5 worm cellular contexts compared by ENCODE assay signal in genomic region chrIV:12991629-12992028, ce11.
TF ChIP-seq lines count a peak whose summit lies in the region.

Gene K10D11.5 (minus strand): TSS chrIV:12991843.

TF ChIP-seq in whole organism, L1 larva, 84 proteins besides CTCF, POLR2A, EP300 and RAD21:
- no peak for TF ChIP-seq lin-15B (tag; optimal IDR thresholded peaks at IDR 0.05; lab: Kevin White, UChicago)
- TF ChIP-seq snu-23 (GFP tag; optimal IDR thresholded peaks at IDR 0.05; lab: Kevin White, UChicago) = no peak
- TF ChIP-seq elt-2 (tag; optimal IDR thresholded peaks at IDR 0.05; lab: Kevin White, UChicago) = peak; percentile 45
TF ChIP-seq in whole organism, L1 larva: peak in this region for 1.

TF ChIP-seq in whole organism, L2 larva, 48 proteins besides CTCF, POLR2A, EP300 and RAD21:
- peak; percentile 94 for TF ChIP-seq fos-1 (tag; optimal IDR thresholded peaks at IDR 0.05; lab: Kevin White, UChicago)
- TF ChIP-seq ztf-4 (tag; optimal IDR thresholded peaks at IDR 0.05; lab: Kevin White, UChicago) = no peak

TF ChIP-seq in whole organism, L3 larva, 47 proteins besides CTCF, POLR2A, EP300 and RAD21:
- TF ChIP-seq pqm-1 (tag; optimal IDR thresholded peaks at IDR 0.05; lab: Kevin White, UChicago) (peak; percentile 93), aly-2 (tag; optimal IDR thresholded peaks at IDR 0.05; lab: Kevin White, UChicago) (no peak), elt-2 (tag; optimal IDR thresholded peaks at IDR 0.05; lab: Kevin White, UChicago) (peak; percentile 68)

TF ChIP-seq in whole organism, L4 larva, 104 proteins besides CTCF, POLR2A, EP300 and RAD21:
- TF ChIP-seq Y75B8A.6 (GFP tag; IDR thresholded peaks at IDR 0.05; lab: Robert Waterston, UW) = no peak
- no peak for TF ChIP-seq F37D6.2 (tag; optimal IDR thresholded peaks at IDR 0.05; lab: Kevin White, UChicago)
- TF ChIP-seq daf-16 (GFP tag; optimal IDR thresholded peaks at IDR 0.05; lab: Kevin White, UChicago) = no peak
- TF ChIP-seq daf-16 (tag; optimal IDR thresholded peaks at IDR 0.05; lab: Kevin White, UChicago) = peak; percentile 63
- no peak for TF ChIP-seq ZK337.2 (GFP tag; IDR thresholded peaks at IDR 0.05; lab: Robert Waterston, UW)
- peak; percentile 44 for TF ChIP-seq hlh-11 (tag; optimal IDR thresholded peaks at IDR 0.05; lab: Kevin White, UChicago)
- TF ChIP-seq nhr-77 (tag; optimal IDR thresholded peaks at IDR 0.05; lab: Kevin White, UChicago) = peak; percentile 31
- TF ChIP-seq nhr-28 (tag; optimal IDR thresholded peaks at IDR 0.05; lab: Kevin White, UChicago) = peak; percentile 75
- no peak for TF ChIP-seq pha-4 (GFP tag; IDR thresholded peaks at IDR 0.05; lab: Robert Waterston, UW)
- no peak for TF ChIP-seq pha-4 (tag; optimal IDR thresholded peaks at IDR 0.05; lab: Kevin White, UChicago)
- peak; percentile 68 for TF ChIP-seq pqm-1 (tag; optimal IDR thresholded peaks at IDR 0.05; lab: Kevin White, UChicago)
- peak; percentile 78; the same call in 1 of the 2 replicates for TF ChIP-seq dmd-6 (GFP tag; IDR thresholded peaks at IDR 0.05; lab: Robert Waterston, UW)
- TF ChIP-seq php-3 (GFP tag; IDR thresholded peaks at IDR 0.05; lab: Robert Waterston, UW) = peak; percentile 56; the same call in 1 of the 2 replicates

TF ChIP-seq in whole organism, young adult, 124 proteins besides CTCF, POLR2A, EP300 and RAD21:
- TF ChIP-seq lin-40 (tag; optimal IDR thresholded peaks at IDR 0.05; lab: Kevin White, UChicago) (no peak), let-607 (tag; optimal IDR thresholded peaks at IDR 0.05; lab: Kevin White, UChicago) (peak in 1 of 2 experiments; percentile 60), nhr-80 (tag; optimal IDR thresholded peaks at IDR 0.05; lab: Kevin White, UChicago) (peak; percentile 71)
